Fruit fly (Drosophila melanogaster) Kc167 (cell line): ENCODE results near the gene CG14370.

Source experiments
- Myc ChIP-seq: fragments of >200 bp; optimal IDR thresholded peaks from 2 replicates; lab custom pipeline; 2017; ENCODE audit warnings: missing external identifiers
- h ChIP-seq: fragments of >200 bp; optimal IDR thresholded peaks from 3 replicates; lab custom pipeline; 2018; ENCODE audit warnings: missing external identifiers
- insv ChIP-seq: fragments of >200 bp; optimal IDR thresholded peaks from 3 replicates; lab custom pipeline; 2018; ENCODE audit warnings: missing external identifiers
- psq ChIP-seq: fragments of >200 bp; optimal IDR thresholded peaks from 2 replicates; lab custom pipeline; 2017; ENCODE audit warnings: missing external identifiers

DNA sequence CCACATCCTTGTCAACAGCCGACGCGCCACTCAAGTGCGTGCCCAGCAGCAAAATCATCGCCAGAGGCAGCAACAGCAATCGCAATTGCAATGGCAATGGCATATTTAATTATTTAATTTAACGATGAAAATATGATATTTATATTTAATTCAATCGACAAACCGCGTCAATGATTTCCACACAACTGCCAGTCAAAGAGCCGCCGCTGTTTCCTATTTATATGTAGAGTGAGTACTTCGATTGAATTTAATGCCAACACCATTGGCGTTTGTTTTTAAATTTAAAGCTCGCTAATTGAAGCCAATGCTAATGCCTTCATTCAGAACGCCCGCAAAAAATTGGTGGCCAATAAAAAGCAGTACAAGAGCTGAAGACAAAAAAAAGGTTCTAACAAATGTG lies 4.8 kb downstream of the CG14370 start, which contains the start of gene CG14369:
- TF ChIP-seq Myc (lab: Kevin White, UChicago) = no peak
- TF ChIP-seq psq (lab: Kevin White, UChicago) = no peak
- TF ChIP-seq h (lab: Kevin White, UChicago) = no peak
- TF ChIP-seq insv (lab: Kevin White, UChicago) = no peak
